Worm (Caenorhabditis elegans) whole organism, L4/young adult: ENCODE results near the gene ent-2.
A peak's percentile ranks its signal among the peaks of the same experiment; 100 is the strongest.

ENCODE experiments used
- W03F9.2 ChIP-seq: fragments of 150-350 bp; optimal IDR thresholded peaks from 2 replicates; lab custom pipeline; 2014; ENCODE audit warnings: missing biosample characterization, missing genetic modification characterization
- dao-5 ChIP-seq: sonication (generic microtip); optimal IDR thresholded peaks from 2 replicates; lab custom pipeline; 2016; ENCODE audit warnings: missing genotype, missing genetic modification characterization, moderate library complexity, missing compliant biosample characterization
- him-1 ChIP-seq: sonication (generic microtip); optimal IDR thresholded peaks from 2 replicates; lab custom pipeline; 2016; ENCODE audit warnings: missing genotype, missing genetic modification reagents, missing genetic modification characterization, missing compliant biosample characterization

The ent-2 gene

DNA sequence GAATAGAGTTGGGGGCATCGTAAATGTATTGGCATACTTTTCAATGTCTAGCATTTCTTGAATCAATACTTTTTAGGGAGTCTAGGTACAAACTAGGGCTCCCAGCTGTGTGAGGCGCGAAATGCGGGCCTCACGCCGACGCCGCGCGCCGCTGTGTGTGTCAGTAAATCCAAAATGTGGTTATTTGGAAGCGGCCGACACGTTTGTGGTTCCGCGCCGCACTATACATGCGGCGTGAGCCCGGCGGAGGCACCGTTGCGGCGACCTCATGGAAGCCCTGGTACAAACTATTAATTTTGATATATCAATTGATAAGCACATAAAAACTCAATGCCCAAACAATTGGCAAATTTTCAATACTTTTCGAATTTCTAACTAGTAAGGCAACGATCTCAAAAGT, 14.7 kb upstream of the ent-2 start:
- TF ChIP-seq dao-5 (tag; lab: Kevin White, UChicago) (no peak), him-1 (tag; lab: Kevin White, UChicago) (no peak), W03F9.2 (tag; lab: Kevin White, UChicago) (no peak)

DNA sequence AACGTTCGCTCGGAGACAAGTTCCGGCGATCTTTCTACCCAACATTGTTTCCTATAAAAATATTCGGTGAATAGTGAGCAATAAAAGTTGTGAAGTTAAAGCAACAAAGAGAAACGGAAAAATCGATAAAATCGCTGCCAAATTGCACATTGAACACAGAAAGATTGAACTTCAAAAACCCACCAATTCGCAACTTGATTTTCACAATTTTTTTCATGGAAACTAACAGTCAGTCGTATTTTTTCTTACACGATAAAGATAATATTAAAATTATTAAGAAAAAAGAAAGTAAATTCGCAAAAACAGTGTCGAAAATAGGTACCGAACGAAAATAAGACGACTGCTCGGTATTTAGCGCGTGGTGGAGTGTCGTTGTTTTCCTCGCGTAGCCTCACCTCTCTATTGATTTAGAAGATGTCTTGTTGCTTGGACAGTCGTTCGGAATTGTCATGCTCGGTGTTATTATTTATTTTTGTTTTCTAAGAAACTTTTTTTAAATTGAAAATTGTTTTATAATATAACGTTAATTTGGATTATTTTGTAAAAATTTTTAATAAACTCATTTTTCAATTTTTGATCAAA, 10.4 kb upstream of the ent-2 start, which contains the start of gene gas-1:
gas-1 (minus strand) TSS at position 51 of the 582 bp plus-strand sequence.
- no peak for TF ChIP-seq W03F9.2 (tag; lab: Kevin White, UChicago)
- no peak for TF ChIP-seq dao-5 (tag; lab: Kevin White, UChicago)
- TF ChIP-seq him-1 (tag; lab: Kevin White, UChicago): no peak

DNA sequence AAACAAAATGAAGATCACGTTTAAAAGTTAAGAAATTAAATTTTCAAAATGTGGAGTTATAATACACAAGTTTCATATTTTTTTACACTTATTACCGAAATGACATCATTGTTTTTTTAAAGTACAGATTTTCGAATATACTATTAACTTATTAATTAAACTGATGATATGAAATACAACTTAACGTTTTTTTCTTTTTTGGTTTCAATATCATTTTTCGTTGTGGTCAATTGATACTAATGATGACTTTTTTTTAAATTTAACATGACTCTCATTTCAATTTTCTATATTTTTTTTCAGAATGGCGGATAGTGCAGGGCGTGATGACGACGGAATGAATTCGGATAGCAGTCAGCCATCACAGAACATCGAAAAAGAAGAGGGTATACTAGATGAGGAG, 9.8 kb upstream of the ent-2 start, which contains the start of gene usp-33:
usp-33 (plus strand) TSS at position 301 of the 400 bp plus-strand sequence.
- TF ChIP-seq dao-5 (tag; lab: Kevin White, UChicago) (no peak), W03F9.2 (tag; lab: Kevin White, UChicago) (no peak), him-1 (tag; lab: Kevin White, UChicago) (no peak)

DNA sequence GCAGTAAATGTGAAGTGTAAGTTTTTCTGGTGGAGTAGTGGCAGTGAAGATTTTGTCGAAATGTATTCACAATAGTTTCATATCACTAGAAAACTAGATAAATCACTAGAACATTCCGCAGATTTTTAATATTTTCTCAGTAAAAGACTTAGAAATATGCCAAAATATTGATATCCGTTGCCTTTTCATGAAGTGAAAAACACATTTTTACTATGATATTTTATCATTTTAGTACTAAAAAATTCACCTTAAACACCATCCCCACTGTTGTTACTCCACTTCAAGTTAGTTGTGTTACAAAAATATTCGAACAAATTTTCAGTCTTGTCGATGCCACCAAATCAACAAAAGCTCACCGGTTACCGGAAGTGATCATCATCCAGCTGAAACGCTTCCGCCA, 7.5 kb upstream of the ent-2 start:
- no peak for TF ChIP-seq him-1 (tag; lab: Kevin White, UChicago)

DNA sequence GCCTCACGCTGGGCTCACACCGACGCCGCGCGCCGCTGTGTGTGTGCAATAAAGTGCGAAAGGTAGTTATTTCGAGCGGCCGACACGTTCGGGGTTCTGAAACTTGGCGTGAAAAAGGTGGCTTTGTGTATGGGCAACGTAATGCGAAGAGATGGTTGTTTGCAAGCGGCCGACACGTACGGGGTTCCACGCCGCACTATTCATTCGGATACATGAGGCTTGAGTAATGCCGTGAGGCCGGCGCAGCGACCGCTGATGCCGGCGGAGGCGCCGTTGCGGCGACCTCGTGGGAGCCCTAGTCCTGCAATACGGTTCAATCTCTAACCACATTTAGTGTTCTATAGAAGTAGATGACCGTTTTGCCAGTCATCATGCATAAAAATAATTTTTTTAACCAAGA, 6.8 kb upstream of the ent-2 start:
- no peak for TF ChIP-seq dao-5 (tag; lab: Kevin White, UChicago)
- no peak for TF ChIP-seq him-1 (tag; lab: Kevin White, UChicago)
- TF ChIP-seq W03F9.2 (tag; lab: Kevin White, UChicago): no peak

DNA sequence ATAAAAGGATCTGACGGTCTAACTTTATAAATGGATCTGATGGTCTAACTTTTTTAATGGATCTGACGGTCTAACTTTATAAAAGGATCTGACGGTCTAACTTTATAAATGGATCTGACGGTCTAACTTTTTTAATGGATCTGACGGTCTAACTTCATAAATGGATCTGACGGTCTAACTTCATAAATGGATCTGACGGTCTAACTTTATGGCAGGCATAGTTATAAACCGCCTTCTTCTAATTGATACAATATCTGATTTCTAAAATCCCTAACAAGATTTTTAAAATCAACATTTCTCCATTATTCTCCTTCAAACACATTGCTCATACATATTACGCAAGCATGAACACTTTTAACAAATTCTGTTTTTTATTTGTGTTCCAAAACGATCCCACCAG, 3.8 kb upstream of the ent-2 start, which contains the start of gene K09A9.8:
K09A9.8 (minus strand) TSS at position 101 of the 400 bp plus-strand sequence.
- no peak for TF ChIP-seq dao-5 (tag; lab: Kevin White, UChicago)
- no peak for TF ChIP-seq him-1 (tag; lab: Kevin White, UChicago)
- no peak for TF ChIP-seq W03F9.2 (tag; lab: Kevin White, UChicago)

DNA sequence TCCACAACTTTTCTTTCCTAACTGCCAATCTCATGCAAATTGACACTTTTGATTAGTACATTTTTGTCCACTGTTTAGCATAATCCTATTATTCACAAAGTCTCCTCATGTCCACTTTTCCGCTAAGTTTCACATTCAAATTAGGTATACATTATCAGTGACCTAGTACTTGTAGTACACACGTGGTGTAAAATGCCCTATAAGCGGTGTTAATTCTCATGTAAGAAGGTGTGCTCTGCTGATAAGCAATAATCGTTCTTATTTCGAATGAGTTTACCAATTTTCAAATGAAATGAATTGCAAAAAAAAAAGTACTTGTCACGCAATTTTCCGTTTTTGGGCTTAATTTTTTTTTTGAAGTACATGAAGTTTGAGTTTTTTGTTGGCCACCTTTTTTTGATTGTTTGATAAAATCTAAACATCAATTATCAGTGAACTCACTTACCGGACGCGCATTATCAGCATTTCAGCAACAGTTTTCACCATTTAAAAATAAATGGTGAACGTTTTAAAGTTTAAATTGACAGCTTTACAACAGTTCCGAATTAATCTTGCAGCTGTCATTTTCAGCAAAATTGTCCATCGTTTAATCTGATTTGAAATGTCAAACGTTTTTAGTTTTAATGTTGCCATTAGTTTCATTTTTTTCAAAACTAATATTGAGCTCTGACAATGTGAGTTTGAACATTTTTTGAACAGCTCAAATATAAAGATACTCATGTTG, 2.0 kb upstream of the ent-2 start:
- TF ChIP-seq him-1 (tag; lab: Kevin White, UChicago): no peak
- no peak for TF ChIP-seq W03F9.2 (tag; lab: Kevin White, UChicago)
- no peak for TF ChIP-seq dao-5 (tag; lab: Kevin White, UChicago)

DNA sequence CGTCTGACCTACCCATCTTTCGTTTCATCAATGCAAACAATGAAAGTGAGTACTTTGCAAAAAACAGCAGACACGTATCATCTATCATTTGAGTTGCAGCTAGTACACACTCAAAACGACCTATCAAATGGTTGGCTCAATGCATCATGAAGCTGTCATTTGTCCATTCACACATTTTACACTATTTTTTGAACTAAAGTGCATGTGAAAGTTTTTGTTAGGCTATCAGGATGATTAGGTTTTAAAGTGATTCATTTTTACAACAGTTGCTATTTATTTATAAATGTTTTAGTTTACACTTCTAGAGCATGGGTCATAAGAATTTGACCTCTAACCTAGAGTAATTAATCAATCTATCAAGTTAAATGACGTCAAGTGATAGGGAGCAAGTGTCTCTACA, 942 bp upstream of the ent-2 start:
- TF ChIP-seq dao-5 (tag; lab: Kevin White, UChicago) (no peak), him-1 (tag; lab: Kevin White, UChicago) (no peak), W03F9.2 (tag; lab: Kevin White, UChicago) (no peak)

DNA sequence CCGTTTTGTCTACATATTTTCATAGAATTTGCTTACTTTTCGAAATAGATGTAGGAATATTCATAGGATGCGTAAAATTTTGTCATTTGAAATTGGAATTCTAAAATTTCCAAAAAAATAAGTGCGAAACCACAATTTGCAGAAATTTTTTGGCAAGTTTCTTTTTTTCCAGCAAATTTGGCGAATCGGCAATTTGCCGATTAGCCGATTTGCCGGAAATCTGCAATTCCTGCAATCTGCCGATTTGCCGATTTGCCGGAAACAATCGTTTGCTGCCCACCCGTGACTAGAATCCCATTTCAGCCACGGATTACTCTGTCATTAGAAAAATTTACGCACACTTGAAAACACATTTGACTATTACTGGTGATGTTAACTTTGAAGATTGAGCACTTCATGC, 3.4 kb downstream of the ent-2 start:
- TF ChIP-seq him-1 (tag; lab: Kevin White, UChicago) (no peak), dao-5 (tag; lab: Kevin White, UChicago) (no peak), W03F9.2 (tag; lab: Kevin White, UChicago) (no peak)

DNA sequence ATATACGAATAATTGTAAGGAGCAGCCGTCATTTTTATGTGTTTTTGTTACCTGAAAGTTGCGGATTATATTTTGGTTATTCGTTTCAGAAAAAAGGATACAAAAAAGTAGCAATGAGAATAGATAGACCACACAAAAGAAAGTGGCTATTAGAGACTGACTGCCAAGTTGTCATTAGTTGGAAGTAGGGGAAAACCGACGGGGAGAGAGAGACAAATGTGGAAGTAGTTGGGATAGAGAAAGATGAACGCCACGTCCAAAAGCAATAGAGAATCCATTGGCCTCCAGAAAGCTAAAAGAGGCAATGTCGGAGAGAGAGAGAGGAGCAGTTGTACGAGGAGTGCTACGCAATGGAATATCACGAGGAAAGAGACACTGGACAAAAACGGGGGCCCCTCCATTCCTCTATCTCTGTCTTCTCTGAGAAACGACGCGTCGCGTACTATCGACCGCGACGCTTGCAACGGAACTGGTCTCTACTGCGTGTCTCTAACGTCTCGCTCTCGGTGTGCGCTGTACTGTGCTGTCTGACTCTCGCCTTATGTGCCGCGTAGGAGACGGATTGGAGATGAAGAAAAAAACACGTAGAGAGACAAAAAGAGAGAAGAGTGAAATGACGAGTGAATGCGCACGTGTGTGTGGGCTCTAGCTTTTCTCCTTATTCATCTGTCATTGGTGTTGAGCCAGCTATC, 5.9 kb downstream of the ent-2 start, which contains the start of gene rab-14:
rab-14 (minus strand) TSS at position 51 of the 692 bp plus-strand sequence.
- no peak for TF ChIP-seq W03F9.2 (tag; lab: Kevin White, UChicago)
- peak; percentile 50 for TF ChIP-seq dao-5 (tag; lab: Kevin White, UChicago)
- peak; percentile 54 for TF ChIP-seq him-1 (tag; lab: Kevin White, UChicago)

DNA sequence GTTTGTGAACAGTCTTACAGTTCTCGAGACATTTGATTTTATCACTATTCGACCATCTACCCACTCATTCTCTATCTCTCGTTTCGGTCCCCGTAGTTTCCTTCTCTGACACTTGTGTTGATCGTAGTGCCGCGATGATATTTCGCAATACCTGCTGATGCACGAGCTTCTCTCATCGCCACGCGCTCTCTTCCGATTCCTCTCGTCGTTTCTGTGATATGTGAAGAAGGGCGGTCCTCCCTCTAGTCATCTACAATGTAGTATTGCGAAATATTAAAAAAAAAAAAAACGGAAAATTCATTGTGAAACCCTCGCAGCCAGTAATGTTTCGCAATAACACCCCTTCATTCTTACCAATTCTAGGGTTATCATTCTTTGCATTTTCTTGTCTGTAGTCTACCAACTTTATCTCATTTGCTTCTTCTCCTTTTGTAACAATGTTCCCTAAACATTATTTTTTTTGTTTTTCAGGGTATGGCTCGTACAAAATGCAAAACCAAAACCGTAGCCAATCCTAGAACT, 6.7 kb downstream of the ent-2 start, which contains the start of gene nipi-3:
nipi-3 (plus strand) TSS at position 472 of the 522 bp plus-strand sequence.
- TF ChIP-seq dao-5 (tag; lab: Kevin White, UChicago) (no peak), him-1 (tag; lab: Kevin White, UChicago) (peak; percentile 82), W03F9.2 (tag; lab: Kevin White, UChicago) (peak; percentile 86)

DNA sequence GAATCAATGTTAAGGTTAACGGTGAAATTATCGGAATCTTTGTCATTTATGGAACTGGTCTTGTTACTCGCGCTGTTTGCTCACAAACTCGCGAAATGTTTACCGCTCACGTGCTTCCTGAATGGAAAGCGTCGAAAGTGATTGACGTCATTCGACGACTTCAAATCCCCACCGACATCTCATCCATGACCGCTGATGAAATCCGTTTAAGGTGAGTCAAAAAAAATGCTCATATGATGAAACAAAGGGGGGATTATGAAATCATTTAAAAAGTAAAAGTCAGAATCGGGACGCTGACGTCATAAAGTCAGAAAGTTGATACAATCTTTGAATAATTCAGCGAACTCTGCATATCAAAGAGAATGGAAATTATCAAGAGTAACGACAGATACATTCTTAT, 7.7 kb downstream of the ent-2 start:
- TF ChIP-seq W03F9.2 (tag; lab: Kevin White, UChicago) (no peak), him-1 (tag; lab: Kevin White, UChicago) (no peak), dao-5 (tag; lab: Kevin White, UChicago) (no peak)

DNA sequence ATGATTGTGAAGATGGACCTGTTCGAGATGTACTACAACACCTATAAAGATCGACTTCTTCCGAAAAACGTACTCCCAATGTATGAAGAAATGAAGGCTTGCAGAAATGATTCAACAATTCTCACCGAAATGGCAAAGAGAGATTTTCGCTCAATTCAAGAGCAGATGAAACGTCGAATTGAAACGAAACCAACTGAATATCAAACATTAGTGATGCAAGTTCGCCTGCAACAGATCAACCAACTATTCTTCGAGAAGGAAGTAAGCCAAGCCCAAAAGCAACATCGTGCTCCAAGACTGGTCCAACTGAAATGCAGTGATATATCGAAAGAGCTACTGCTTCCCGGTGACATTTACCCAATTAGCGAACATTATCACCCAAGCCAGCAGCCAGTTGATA, 8.8 kb downstream of the ent-2 start:
- no peak for TF ChIP-seq W03F9.2 (tag; lab: Kevin White, UChicago)
- TF ChIP-seq dao-5 (tag; lab: Kevin White, UChicago): no peak
- TF ChIP-seq him-1 (tag; lab: Kevin White, UChicago): no peak
